Worm (Caenorhabditis elegans): ENCODE measurements around the gene Y38H6C.25.

ce11 chrV:20470385-20470784, 48.6 kb upstream of the Y38H6C.25 start, which contains the start of gene B0250.8:
- TF ChIP-seq flt-1 (GFP tag; IDR thresholded peaks at IDR 0.05) = no peak
- TF ChIP-seq ama-1 (optimal IDR thresholded peaks at IDR 0.05) = no peak
- no peak for TF ChIP-seq ets-7 (tag; optimal IDR thresholded peaks at IDR 0.05)
- no peak for TF ChIP-seq hmg-4 (GFP tag; optimal IDR thresholded peaks at IDR 0.05)
